Fruit fly (Drosophila melanogaster) whole organism, embryonic: ENCODE results near the gene lectin-37Db.

ENCODE experiments used
- Adf1 ChIP-seq: fragments of 200-800 bp; sonication (Bioruptor generic); IDR thresholded peaks from 2 replicates; pipeline ENCODE4 v1.3.6; 2022; ENCODE audit warnings: missing biosample characterization, missing genetic modification characterization
- CG10654 ChIP-seq: fragments of 200-800 bp; sonication (Bioruptor generic); optimal IDR thresholded peaks from 2 replicates; lab custom pipeline; 2016; ENCODE audit warnings: missing biosample characterization, missing genetic modification characterization
- CG10979 ChIP-seq: fragments of 200-800 bp; sonication (Bioruptor generic); optimal IDR thresholded peaks from 2 replicates; lab custom pipeline; 2018; ENCODE audit warnings: missing biosample characterization, mild to moderate bottlenecking, missing genetic modification characterization, moderate library complexity
- CG11398 ChIP-seq: fragments of 200-800 bp; sonication (Bioruptor generic); optimal IDR thresholded peaks from 2 replicates; lab custom pipeline; 2016; ENCODE audit warnings: missing biosample characterization, missing genetic modification characterization
- CG11504 ChIP-seq: fragments of 200-800 bp; sonication (Bioruptor generic); optimal IDR thresholded peaks from 3 replicates; lab custom pipeline; 2019; ENCODE audit warnings: missing biosample characterization, mild to moderate bottlenecking, missing genetic modification characterization, moderate library complexity
- CG12104 ChIP-seq: fragments of 200-800 bp; sonication (Bioruptor generic); optimal IDR thresholded peaks from 3 replicates; lab custom pipeline; 2016; ENCODE audit warnings: missing biosample characterization, missing genetic modification characterization
- CG13775 ChIP-seq: fragments of 200-800 bp; sonication (Bioruptor generic); optimal IDR thresholded peaks from 3 replicates; lab custom pipeline; 2017; ENCODE audit warnings: missing biosample characterization, mild to moderate bottlenecking, missing genetic modification characterization
- CG15269 ChIP-seq: fragments of 200-800 bp; sonication (Bioruptor generic); optimal IDR thresholded peaks from 2 replicates; lab custom pipeline; 2018; ENCODE audit warnings: missing biosample characterization, mild to moderate bottlenecking, missing genetic modification characterization, moderate library complexity
- CG1529 ChIP-seq: fragments of 200-800 bp; sonication (Bioruptor generic); optimal IDR thresholded peaks from 3 replicates; lab custom pipeline; 2018; ENCODE audit warnings: missing biosample characterization, missing genetic modification characterization
- CG2199 ChIP-seq: fragments of 200-800 bp; sonication (Bioruptor generic); IDR thresholded peaks from 3 replicates; pipeline ENCODE4 v1.3.6; 2022; ENCODE audit warnings: missing biosample characterization, missing genetic modification characterization
- CG34376 ChIP-seq: fragments of 200-800 bp; sonication (Bioruptor generic); optimal IDR thresholded peaks from 2 replicates; lab custom pipeline; 2018; ENCODE audit warnings: missing biosample characterization, mild to moderate bottlenecking, missing genetic modification characterization
- CG42726 ChIP-seq: fragments of 200-800 bp; sonication (Bioruptor generic); IDR thresholded peaks from 2 replicates; pipeline ENCODE4 v1.3.6; 2022; ENCODE audit warnings: missing biosample characterization, missing genetic modification characterization; ENCODE audit not compliant: partially characterized antibody
- CG7786 ChIP-seq: fragments of 200-800 bp; sonication (Bioruptor generic); optimal IDR thresholded peaks from 2 replicates; lab custom pipeline; 2016; ENCODE audit warnings: missing biosample characterization, missing genetic modification characterization
- CG8290 ChIP-seq, 3 experiments: fragments of 200-800 bp; sonication (Bioruptor generic); optimal IDR thresholded peaks; 2 replicates each; lab custom pipeline; 2016 to 2019; ENCODE audit warnings: missing biosample characterization in 3 of 3, missing genetic modification characterization in 3 of 3, mild to moderate bottlenecking in 2 of 3, moderate library complexity in 1 of 3
- CG9797 ChIP-seq: fragments of 200-800 bp; sonication (Bioruptor generic); optimal IDR thresholded peaks from 3 replicates; lab custom pipeline; 2018; ENCODE audit warnings: missing biosample characterization, mild to moderate bottlenecking, missing genetic modification characterization
- CTCF ChIP-seq: fragments of 200-800 bp; sonication (Bioruptor generic); optimal IDR thresholded peaks from 2 replicates; lab custom pipeline; 2017; ENCODE audit warnings: missing biosample characterization, mild to moderate bottlenecking, missing genetic modification characterization, moderate library complexity
- Deaf1 ChIP-seq: fragments of 200-800 bp; optimal IDR thresholded peaks from 3 replicates; lab custom pipeline; 2019; ENCODE audit warnings: missing biosample characterization, mild to moderate bottlenecking, missing genetic modification characterization, moderate library complexity
- Ets65A ChIP-seq: fragments of 200-800 bp; sonication (Bioruptor generic); peaks from one replicate; lab custom pipeline; 2016; ENCODE audit warnings: missing biosample characterization, missing genetic modification characterization
- Ets97D ChIP-seq: fragments of 200-800 bp; sonication (Bioruptor generic); optimal IDR thresholded peaks from 3 replicates; lab custom pipeline; 2016; ENCODE audit warnings: missing biosample characterization, missing genetic modification characterization
- HHEX ChIP-seq: fragments of 200-800 bp; sonication (Bioruptor generic); optimal IDR thresholded peaks from 3 replicates; lab custom pipeline; 2017; ENCODE audit warnings: missing biosample characterization, mild to moderate bottlenecking, missing genetic modification characterization, missing genetic modification reagents
- Hand ChIP-seq: fragments of 200-800 bp; sonication (Bioruptor generic); optimal IDR thresholded peaks from 2 replicates; lab custom pipeline; 2017; ENCODE audit warnings: mild to moderate bottlenecking, missing biosample characterization, missing genetic modification reagents, missing genetic modification characterization
- Lpt ChIP-seq: fragments of >200 bp; optimal IDR thresholded peaks from 2 replicates; lab custom pipeline; 2018; ENCODE audit warnings: missing biosample characterization, missing genetic modification characterization
- Med ChIP-seq: fragments of 200-800 bp; sonication (Bioruptor generic); peaks from one replicate; lab custom pipeline; 2016; ENCODE audit warnings: missing biosample characterization, missing genetic modification characterization, mild to moderate bottlenecking, inconsistent platforms, moderate library complexity
- NfI ChIP-seq: fragments of 200-800 bp; sonication (Bioruptor generic); optimal IDR thresholded peaks from 3 replicates; lab custom pipeline; 2018; ENCODE audit warnings: missing biosample characterization, mild to moderate bottlenecking, missing genetic modification characterization, moderate library complexity
- Opbp ChIP-seq: fragments of 200-800 bp; sonication (Bioruptor generic); IDR thresholded peaks from 3 replicates; pipeline ENCODE4 v1.3.6; 2022; ENCODE audit warnings: missing biosample characterization, missing genetic modification characterization; ENCODE audit not compliant: partially characterized antibody
- Optix ChIP-seq: fragments of 200-800 bp; sonication (Bioruptor generic); IDR thresholded peaks from 3 replicates; pipeline ENCODE4 v1.3.6; 2022; ENCODE audit warnings: missing biosample characterization, missing genetic modification characterization
- Pdp1 ChIP-seq, 2 experiments: fragments of 200-800 bp; sonication (Bioruptor generic); optimal IDR thresholded peaks; 3 replicates each; lab custom pipeline; 2016; ENCODE audit warnings: missing biosample characterization in 2 of 2, missing genetic modification characterization in 2 of 2, mild to moderate bottlenecking in 1 of 2, moderate library complexity in 1 of 2
- Rfx ChIP-seq: fragments of 200-800 bp; sonication (Bioruptor generic); IDR thresholded peaks from 2 replicates; pipeline ENCODE4 v1.3.6; 2022; ENCODE audit warnings: missing biosample characterization, missing genetic modification characterization
- ash1 ChIP-seq: fragments of 200-800 bp; sonication (Bioruptor generic); optimal IDR thresholded peaks from 2 replicates; lab custom pipeline; 2018; ENCODE audit warnings: missing biosample characterization, mild to moderate bottlenecking, missing genetic modification characterization
- cg ChIP-seq: fragments of 200-800 bp; sonication (Bioruptor generic); optimal IDR thresholded peaks from 3 replicates; lab custom pipeline; 2019; ENCODE audit warnings: missing biosample characterization, mild to moderate bottlenecking, missing genetic modification characterization, moderate library complexity
- chinmo ChIP-seq: fragments of 200-800 bp; sonication (Bioruptor generic); IDR thresholded peaks from 4 replicates; pipeline ENCODE4 v1.3.6; 2022; ENCODE audit warnings: missing biosample characterization, missing genetic modification characterization; ENCODE audit not compliant: partially characterized antibody
- dmrt11E ChIP-seq: fragments of 200-800 bp; sonication (Bioruptor generic); optimal IDR thresholded peaks from 3 replicates; lab custom pipeline; 2018; ENCODE audit warnings: missing biosample characterization, mild to moderate bottlenecking, missing genetic modification characterization, moderate library complexity
- dysf ChIP-seq: fragments of 200-800 bp; sonication (Bioruptor generic); IDR thresholded peaks from 3 replicates; pipeline ENCODE4 v1.3.6; 2022; ENCODE audit warnings: missing biosample characterization, missing genetic modification characterization
- gce ChIP-seq: fragments of 200-800 bp; sonication (Bioruptor generic); IDR thresholded peaks from 3 replicates; pipeline ENCODE4 v1.3.6; 2022; ENCODE audit warnings: missing biosample characterization, missing genetic modification characterization
- gem ChIP-seq: fragments of 200-800 bp; sonication (Bioruptor generic); optimal IDR thresholded peaks from 2 replicates; lab custom pipeline; 2019; ENCODE audit warnings: missing biosample characterization, mild to moderate bottlenecking, missing genetic modification characterization, moderate library complexity
- pho ChIP-seq: fragments of 200-800 bp; sonication (Bioruptor generic); optimal IDR thresholded peaks from 2 replicates; lab custom pipeline; 2016; ENCODE audit warnings: missing biosample characterization, missing genetic modification characterization
- pita ChIP-seq: fragments of 200-800 bp; sonication (Bioruptor generic); optimal IDR thresholded peaks from 2 replicates; lab custom pipeline; 2017; ENCODE audit warnings: missing biosample characterization, mild to moderate bottlenecking, missing genetic modification characterization
- prd ChIP-seq, 3 experiments: fragments of >200 bp in 2 of 3; fragments of 200-800 bp in 1 of 3; sonication (Bioruptor generic) in 1 of 3; optimal IDR thresholded peaks in 2 of 3; IDR thresholded peaks in 1 of 3; 2 replicates in 2 of 3; 3 replicates in 1 of 3; pipeline versions ENCODE4 v1.3.6 to Lab custom; 2017 to 2022; ENCODE audit warnings: missing biosample characterization in 1 of 3, missing genetic modification characterization in 1 of 3
- ranshi ChIP-seq: fragments of 200-800 bp; sonication (Bioruptor generic); IDR thresholded peaks from 2 replicates; pipeline ENCODE4 v1.3.6; 2022; ENCODE audit warnings: missing biosample characterization, missing genetic modification characterization
- sens ChIP-seq: fragments of 200-800 bp; sonication (Bioruptor generic); peaks from one replicate; lab custom pipeline; 2016; ENCODE audit warnings: missing biosample characterization, missing genetic modification characterization
- slou ChIP-seq: fragments of 200-800 bp; sonication (Bioruptor generic); optimal IDR thresholded peaks from 3 replicates; lab custom pipeline; 2016; ENCODE audit warnings: missing biosample characterization, missing genetic modification characterization
- sug ChIP-seq: fragments of 200-800 bp; optimal IDR thresholded peaks from 2 replicates; lab custom pipeline; 2019; ENCODE audit warnings: missing biosample characterization, mild to moderate bottlenecking, missing genetic modification characterization, moderate library complexity
- vvl ChIP-seq: fragments of 200-800 bp; sonication (Bioruptor generic); IDR thresholded peaks from 2 replicates; pipeline ENCODE4 v1.3.6; 2022; ENCODE audit warnings: missing biosample characterization, missing genetic modification characterization

Gene lectin-37Db

dm6 chr2L:19378620-19379019 lies 40.3 kb upstream of the lectin-37Db start:
- peak; percentile 55 for TF ChIP-seq CTCF (GFP tag; lab: Kevin White, UChicago)
- 0 out of 3 replicates have a peak, but pooled peaks have one; percentile 56 for TF ChIP-seq CG2199 (GFP tag; lab: Robert Waterston, UW)
- TF ChIP-seq Pdp1 (GFP tag; optimal IDR thresholded peaks at IDR 0.05; lab: Kevin White, UChicago): peak in 1 of 2 experiments; percentile 81
- TF ChIP-seq Med: peak; percentile 26
- peak; percentile 26; the same call in 1 of the 3 replicates for TF ChIP-seq Opbp (GFP tag; lab: Robert Waterston, UW)
- TF ChIP-seq dysf (GFP tag; lab: Robert Waterston, UW): 0 out of 3 replicates have a peak, but pooled peaks have one; percentile 4
- no peak for TF ChIP-seq CG11398 (GFP tag; lab: Kevin White, UChicago)
- no peak for TF ChIP-seq Rfx
- no peak for TF ChIP-seq Hand (GFP tag; lab: Kevin White, UChicago)
- TF ChIP-seq sens (GFP tag; lab: Kevin White, UChicago): peak; percentile 58
- TF ChIP-seq CG9797: no peak
- peak; percentile 37 for TF ChIP-seq pita
- TF ChIP-seq CG8290 (GFP tag; optimal IDR thresholded peaks at IDR 0.05; lab: Kevin White, UChicago): no peak
- TF ChIP-seq CG8290 (tag; optimal IDR thresholded peaks at IDR 0.05; lab: Kevin White, UChicago): peak in 1 of 2 experiments; percentile 15
- TF ChIP-seq Ets65A: peak; percentile 83
- no peak for TF ChIP-seq ranshi (GFP tag; lab: Robert Waterston, UW)

- TF ChIP-seq Ets97D (GFP tag; lab: Kevin White, UChicago): no peak
- peak; percentile 35 for TF ChIP-seq sens (GFP tag; lab: Kevin White, UChicago)
- TF ChIP-seq gem (tag; lab: Kevin White, UChicago): peak; percentile 8
- peak; percentile 38 for TF ChIP-seq Med
- no peak for TF ChIP-seq pho (GFP tag; lab: Kevin White, UChicago)
- TF ChIP-seq CG11504: peak; percentile 10
- TF ChIP-seq prd (optimal IDR thresholded peaks at IDR 0.05; lab: Kevin White, UChicago): no peak
- TF ChIP-seq prd (GFP tag; IDR thresholded peaks at IDR 0.05; lab: Robert Waterston, UW): no peak
- TF ChIP-seq, all 482 proteins: peak for 4
Measured at dm6 chr2L:19380630-19381029, 38.2 kb upstream of the lectin-37Db start, which contains the start of gene CG17350. Gene CG17350, plus strand, starts transcription at chr2L:19380930.

- peak; percentile 82 for TF ChIP-seq CTCF (GFP tag; lab: Kevin White, UChicago)
- 0 out of 3 replicates have a peak, but pooled peaks have one; percentile 32 for TF ChIP-seq CG2199 (GFP tag; lab: Robert Waterston, UW)
- peak; percentile 27; the same call in 1 of the 2 replicates for TF ChIP-seq Rfx
- peak; percentile 24 for TF ChIP-seq sens (GFP tag; lab: Kevin White, UChicago)
- no peak for TF ChIP-seq CG10654
Measured at dm6 chr2L:19382353-19382752, 36.5 kb upstream of the lectin-37Db start.

- TF ChIP-seq NfI (no peak), Med (peak; percentile 25), vvl (GFP tag; lab: Robert Waterston, UW) (no peak), CG13775 (GFP tag; lab: Kevin White, UChicago) (no peak), CG12104 (GFP tag; lab: Kevin White, UChicago) (no peak), slou (no peak), CG10979 (tag; lab: Kevin White, UChicago) (no peak), Pdp1 (GFP tag; optimal IDR thresholded peaks at IDR 0.05; lab: Kevin White, UChicago) (peak in 1 of 2 experiments; percentile 57), CG42726 (no peak), Adf1 (no peak), HHEX (GFP tag; lab: Kevin White, UChicago) (no peak), CG10654 (no peak), CG15269 (tag; lab: Kevin White, UChicago) (no peak), gce (GFP tag; lab: Robert Waterston, UW) (no peak), CG34376 (GFP tag; lab: Kevin White, UChicago) (peak; percentile 76), Optix (GFP tag; lab: Robert Waterston, UW) (no peak), CG1529 (GFP tag; lab: Kevin White, UChicago) (no peak), ash1 (GFP tag; lab: Kevin White, UChicago) (no peak), Lpt (GFP tag; lab: Kevin White, UChicago) (no peak), sug (peak; percentile 4), dmrt11E (tag; lab: Kevin White, UChicago) (no peak), chinmo (GFP tag; lab: Robert Waterston, UW) (0 out of 4 replicates have a peak, but pooled peaks have one; percentile 25), Opbp (GFP tag; lab: Robert Waterston, UW) (no peak), cg (GFP tag; lab: Kevin White, UChicago) (no peak), Deaf1 (tag; lab: Kevin White, UChicago) (no peak), CG7786 (GFP tag; lab: Kevin White, UChicago) (no peak)
Measured at dm6 chr2L:19386106-19386715, 32.7 kb upstream of the lectin-37Db start, which contains the start of gene fon. Gene fon, minus strand, starts transcription at chr2L:19386205.
